Worm (Caenorhabditis elegans) whole organism, L2 larva: Measurements from ENCODE around the gene srd-50.

ENCODE experiments used
- C34F6.9 ChIP-seq: fragments of 150-350 bp; optimal IDR thresholded peaks from 2 replicates; lab custom pipeline; 2014; ENCODE audit warnings: missing biosample characterization, missing genetic modification characterization
- F13H6.1 ChIP-seq: sonication (generic microtip); optimal IDR thresholded peaks from 2 replicates; lab custom pipeline; 2016; ENCODE audit warnings: missing genetic modification characterization, missing compliant biosample characterization
- Y55F3AM.14 ChIP-seq: fragments of 200-800 bp; sonication (Bioruptor generic); optimal IDR thresholded peaks from 2 replicates; lab custom pipeline; 2018; ENCODE audit warnings: mild to moderate bottlenecking, missing genetic modification characterization, missing compliant biosample characterization
- ZK546.5 ChIP-seq: sonication (generic microtip); optimal IDR thresholded peaks from 2 replicates; lab custom pipeline; 2017; ENCODE audit warnings: missing biosample characterization, missing genetic modification characterization
- aly-2 ChIP-seq: fragments of 150-350 bp; optimal IDR thresholded peaks from 2 replicates; lab custom pipeline; 2014; ENCODE audit warnings: missing biosample characterization, missing genetic modification characterization
- ama-1 ChIP-seq: fragments of 150-350 bp; optimal IDR thresholded peaks from 2 replicates; lab custom pipeline; 2018; ENCODE audit warnings: inconsistent platforms
- blmp-1 ChIP-seq: sonication (generic microtip); optimal IDR thresholded peaks from 2 replicates; lab custom pipeline; 2017; ENCODE audit warnings: missing genetic modification characterization, mild to moderate bottlenecking, missing compliant biosample characterization, antibody characterized with exemption, moderate library complexity; ENCODE audit not compliant: insufficient read depth
- ceh-16 ChIP-seq: fragments of 150-350 bp; optimal IDR thresholded peaks from 2 replicates; lab custom pipeline; 2014; ENCODE audit warnings: missing biosample characterization, missing genetic modification characterization
- crh-2 ChIP-seq: sonication (generic microtip); optimal IDR thresholded peaks from 2 replicates; lab custom pipeline; 2017; ENCODE audit warnings: missing biosample characterization, missing genetic modification characterization
- dmd-4 ChIP-seq: sonication (generic microtip); optimal IDR thresholded peaks from 2 replicates; lab custom pipeline; 2017; ENCODE audit warnings: missing biosample characterization, missing genetic modification characterization
- egl-27 ChIP-seq: sonication (generic microtip); optimal IDR thresholded peaks from 3 replicates; lab custom pipeline; 2017; ENCODE audit warnings: missing biosample characterization, missing genetic modification reagents, missing genetic modification characterization
- elt-3 ChIP-seq: sonication (generic microtip); optimal IDR thresholded peaks from 2 replicates; lab custom pipeline; 2017; ENCODE audit warnings: missing biosample characterization, missing genetic modification characterization
- fos-1 ChIP-seq: fragments of 150-350 bp; optimal IDR thresholded peaks from 2 replicates; lab custom pipeline; 2014; ENCODE audit warnings: missing biosample characterization, missing genetic modification characterization
- gmeb-1 ChIP-seq: fragments of 150-350 bp; optimal IDR thresholded peaks from 2 replicates; lab custom pipeline; 2014; ENCODE audit warnings: missing biosample characterization, missing genetic modification characterization
- lin-11 ChIP-seq: fragments of 150-350 bp; sonication (generic microtip); optimal IDR thresholded peaks from 2 replicates; lab custom pipeline; 2014; ENCODE audit warnings: missing biosample characterization, missing genetic modification characterization, inconsistent platforms, mixed read lengths
- lin-13 ChIP-seq: fragments of 150-350 bp; optimal IDR thresholded peaks from 2 replicates; lab custom pipeline; 2014; ENCODE audit warnings: missing biosample characterization, missing genetic modification reagents, missing genetic modification characterization
- lin-39 ChIP-seq: fragments of 150-350 bp; optimal IDR thresholded peaks from 2 replicates; lab custom pipeline; 2014; ENCODE audit warnings: missing biosample characterization, missing genetic modification reagents, missing genetic modification characterization
- lsy-2 ChIP-seq, 2 experiments: fragments of 150-350 bp in 1 of 2; sonication (generic microtip) in 1 of 2; optimal IDR thresholded peaks; 2 replicates each; lab custom pipeline; 2014 to 2017; ENCODE audit warnings: missing biosample characterization in 2 of 2, missing genetic modification characterization in 2 of 2
- mab-5 ChIP-seq: fragments of 150-350 bp; optimal IDR thresholded peaks from 2 replicates; lab custom pipeline; 2014; ENCODE audit warnings: missing biosample characterization, missing genetic modification characterization
- mbf-1 ChIP-seq: sonication (generic microtip); optimal IDR thresholded peaks from 2 replicates; lab custom pipeline; 2017; ENCODE audit warnings: missing biosample characterization, missing genetic modification characterization
- mdl-1 ChIP-seq, 2 experiments: fragments of 150-350 bp in 1 of 2; sonication (generic microtip) in 1 of 2; optimal IDR thresholded peaks; 2 replicates each; lab custom pipeline; 2017; ENCODE audit warnings: missing biosample characterization in 2 of 2, missing genetic modification characterization in 2 of 2
- nhr-10 ChIP-seq: sonication (generic microtip); optimal IDR thresholded peaks from 2 replicates; lab custom pipeline; 2017; ENCODE audit warnings: missing biosample characterization, missing genetic modification characterization
- nhr-11 ChIP-seq: fragments of 150-350 bp; optimal IDR thresholded peaks from 2 replicates; lab custom pipeline; 2014; ENCODE audit warnings: missing biosample characterization, missing genetic modification characterization
- nhr-129 ChIP-seq: fragments of 150-350 bp; optimal IDR thresholded peaks from 2 replicates; lab custom pipeline; 2014; ENCODE audit warnings: missing biosample characterization, missing genetic modification characterization
- nhr-21 ChIP-seq: fragments of 150-350 bp; optimal IDR thresholded peaks from 2 replicates; lab custom pipeline; 2014; ENCODE audit warnings: missing biosample characterization, missing genetic modification characterization
- nhr-23 ChIP-seq: fragments of 150-350 bp; optimal IDR thresholded peaks from 2 replicates; lab custom pipeline; 2014; ENCODE audit warnings: missing biosample characterization, missing genetic modification reagents, missing genetic modification characterization
- nhr-237 ChIP-seq: fragments of 150-350 bp; optimal IDR thresholded peaks from 2 replicates; lab custom pipeline; 2014; ENCODE audit warnings: missing biosample characterization, missing genetic modification characterization
- nhr-6 ChIP-seq: fragments of 150-350 bp; optimal IDR thresholded peaks from 2 replicates; lab custom pipeline; 2014; ENCODE audit warnings: missing biosample characterization, missing genetic modification characterization
- peb-1 ChIP-seq: fragments of 150-350 bp; optimal IDR thresholded peaks from 2 replicates; lab custom pipeline; 2014; ENCODE audit warnings: missing biosample characterization, missing genetic modification characterization
- sem-4 ChIP-seq: fragments of 150-350 bp; optimal IDR thresholded peaks from 2 replicates; lab custom pipeline; 2014; ENCODE audit warnings: missing biosample characterization, missing genetic modification reagents, missing genetic modification characterization
- skn-1 ChIP-seq: sonication (generic microtip); optimal IDR thresholded peaks from 2 replicates; lab custom pipeline; 2017; ENCODE audit warnings: missing biosample characterization, missing genetic modification characterization
- sma-3 ChIP-seq: sonication (generic microtip); optimal IDR thresholded peaks from 2 replicates; lab custom pipeline; 2016; ENCODE audit warnings: missing genetic modification reagents, missing genetic modification characterization, missing compliant biosample characterization
- sma-9 ChIP-seq, 2 experiments: fragments of 150-350 bp in 1 of 2; sonication (generic microtip) in 1 of 2; optimal IDR thresholded peaks; 2 replicates each; lab custom pipeline; 2014 to 2016; ENCODE audit warnings: missing genetic modification characterization in 2 of 2, mild to moderate bottlenecking in 1 of 2, missing biosample characterization in 1 of 2, missing compliant biosample characterization in 1 of 2, missing genetic modification reagents in 1 of 2, moderate library complexity in 1 of 2
- snpc-4 ChIP-seq: fragments of 150-350 bp; optimal IDR thresholded peaks from 2 replicates; lab custom pipeline; 2014; ENCODE audit warnings: missing biosample characterization, missing genetic modification characterization
- unc-39 ChIP-seq: fragments of 150-350 bp; optimal IDR thresholded peaks from 2 replicates; lab custom pipeline; 2014; ENCODE audit warnings: missing biosample characterization, missing genetic modification characterization
- unc-55 ChIP-seq: fragments of 150-350 bp; sonication (generic microtip); optimal IDR thresholded peaks from 3 replicates; lab custom pipeline; 2014; ENCODE audit warnings: missing biosample characterization, missing genetic modification reagents, missing genetic modification characterization
- unc-62 ChIP-seq: fragments of 150-350 bp; optimal IDR thresholded peaks from 2 replicates; lab custom pipeline; 2014; ENCODE audit warnings: missing biosample characterization, missing genetic modification reagents, missing genetic modification characterization
- zag-1 ChIP-seq: fragments of 150-350 bp; optimal IDR thresholded peaks from 2 replicates; lab custom pipeline; 2014; ENCODE audit warnings: missing biosample characterization, missing genetic modification characterization
- ztf-1 ChIP-seq: fragments of 200-800 bp; sonication (Bioruptor generic); conservative IDR thresholded peaks from 2 replicates; pipeline ENCODE4 v1.3.6; 2022; ENCODE audit warnings: missing genetic modification characterization, missing compliant biosample characterization
- ztf-11 ChIP-seq: sonication (generic microtip); optimal IDR thresholded peaks from 2 replicates; lab custom pipeline; 2017; ENCODE audit warnings: missing biosample characterization, missing genetic modification characterization
- ztf-4 ChIP-seq: fragments of 150-350 bp; optimal IDR thresholded peaks from 2 replicates; lab custom pipeline; 2014; ENCODE audit warnings: missing biosample characterization, missing genetic modification characterization

The srd-50 gene

ce11 chrX:13514384-13514783 lies 32.8 kb upstream of the srd-50 start (continued):
- TF ChIP-seq unc-55 (GFP tag; lab: Kevin White, UChicago) (peak; percentile 99), nhr-129 (tag; lab: Kevin White, UChicago) (peak; percentile 95), mdl-1 (tag; optimal IDR thresholded peaks at IDR 0.05; lab: Kevin White, UChicago) (peak; percentile 30 to 82), ZK546.5 (peak; percentile 40), nhr-6 (peak; percentile 93), egl-27 (tag; lab: Kevin White, UChicago) (peak; percentile 91), nhr-11 (tag; lab: Kevin White, UChicago) (no peak), ceh-16 (tag; lab: Kevin White, UChicago) (peak; percentile 68), nhr-21 (tag; lab: Kevin White, UChicago) (peak; percentile 96), mbf-1 (tag; lab: Kevin White, UChicago) (peak; percentile 67), ztf-4 (peak; percentile 80), ztf-1 (GFP tag; lab: Robert Waterston, UW) (no peak), gmeb-1 (tag; lab: Kevin White, UChicago) (peak; percentile 90), unc-39 (no peak), sma-9 (GFP tag; optimal IDR thresholded peaks at IDR 0.05; lab: Kevin White, UChicago) (peak; percentile 81), sma-9 (tag; optimal IDR thresholded peaks at IDR 0.05; lab: Kevin White, UChicago) (no peak), lin-13 (GFP tag; lab: Kevin White, UChicago) (peak; percentile 92), nhr-10 (peak; percentile 90), Y55F3AM.14 (GFP tag; lab: Kevin White, UChicago) (no peak), snpc-4 (tag; lab: Kevin White, UChicago) (peak; percentile 83), ztf-11 (tag; lab: Kevin White, UChicago) (peak; percentile 20), ama-1 (lab: Kevin White, UChicago) (no peak), C34F6.9 (tag; lab: Kevin White, UChicago) (peak; percentile 96), peb-1 (tag; lab: Kevin White, UChicago) (no peak)
- TF ChIP-seq, all 48 proteins: peak for 35

ce11 chrX:13511796-13512195 lies 30.2 kb upstream of the srd-50 start:
- TF ChIP-seq nhr-237 (tag; lab: Kevin White, UChicago) = no peak
- TF ChIP-seq mab-5 (tag; lab: Kevin White, UChicago) = no peak
- no peak for TF ChIP-seq ztf-11 (tag; lab: Kevin White, UChicago)
- no peak for TF ChIP-seq lin-11
- peak; percentile 45 for TF ChIP-seq sma-9 (GFP tag; optimal IDR thresholded peaks at IDR 0.05; lab: Kevin White, UChicago)
- TF ChIP-seq sma-9 (tag; optimal IDR thresholded peaks at IDR 0.05; lab: Kevin White, UChicago) = no peak
- TF ChIP-seq dmd-4 (tag; lab: Kevin White, UChicago) = no peak
- TF ChIP-seq unc-55 (GFP tag; lab: Kevin White, UChicago) = peak; percentile 53
- TF ChIP-seq skn-1 = no peak
- TF ChIP-seq mbf-1 (tag; lab: Kevin White, UChicago) = no peak
- no peak for TF ChIP-seq unc-62 (GFP tag; lab: Kevin White, UChicago)
- TF ChIP-seq nhr-129 (tag; lab: Kevin White, UChicago) = peak; percentile 75
- no peak for TF ChIP-seq ztf-4
- TF ChIP-seq crh-2 (tag; lab: Kevin White, UChicago) = peak; percentile 9
- peak; percentile 24 for TF ChIP-seq sem-4 (tag; lab: Kevin White, UChicago)
- peak; percentile 27 for TF ChIP-seq F13H6.1 (tag; lab: Kevin White, UChicago)
- TF ChIP-seq nhr-23 (tag; lab: Kevin White, UChicago) = no peak
- no peak for TF ChIP-seq snpc-4 (tag; lab: Kevin White, UChicago)
- no peak for TF ChIP-seq zag-1 (tag; lab: Kevin White, UChicago)
- no peak for TF ChIP-seq unc-39
- TF ChIP-seq peb-1 (tag; lab: Kevin White, UChicago) = no peak
- no peak for TF ChIP-seq aly-2 (tag; lab: Kevin White, UChicago)
- TF ChIP-seq elt-3 (tag; lab: Kevin White, UChicago) = no peak
- peak; percentile 35 for TF ChIP-seq nhr-21 (tag; lab: Kevin White, UChicago)
- no peak for TF ChIP-seq nhr-6
- TF ChIP-seq fos-1 (tag; lab: Kevin White, UChicago) = peak; percentile 57
- TF ChIP-seq sma-3 (GFP tag; lab: Kevin White, UChicago) = peak; percentile 61
- peak; percentile 6 for TF ChIP-seq egl-27 (tag; lab: Kevin White, UChicago)
- peak; percentile 36 for TF ChIP-seq gmeb-1 (tag; lab: Kevin White, UChicago)
- peak; percentile 16 to 58 for TF ChIP-seq lsy-2 (tag; optimal IDR thresholded peaks at IDR 0.05; lab: Kevin White, UChicago)
- no peak for TF ChIP-seq nhr-11 (tag; lab: Kevin White, UChicago)
- no peak for TF ChIP-seq blmp-1 (tag; lab: Kevin White, UChicago)
- peak; percentile 42 for TF ChIP-seq lin-13 (GFP tag; lab: Kevin White, UChicago)
- no peak for TF ChIP-seq ceh-16 (tag; lab: Kevin White, UChicago)
- TF ChIP-seq lin-39 (tag; lab: Kevin White, UChicago) = no peak
- TF ChIP-seq mdl-1 (tag; optimal IDR thresholded peaks at IDR 0.05; lab: Kevin White, UChicago) = peak in 1 of 2 experiments; percentile 17
- TF ChIP-seq Y55F3AM.14 (GFP tag; lab: Kevin White, UChicago) = peak; percentile 49
- peak; percentile 31 for TF ChIP-seq C34F6.9 (tag; lab: Kevin White, UChicago)
- TF ChIP-seq, all 48 proteins: peak for 16
